Fruit fly (Drosophila melanogaster) whole organism, embryonic: Measurements from ENCODE around the gene Nup43.

ENCODE experiments used
- Asciz ChIP-seq: fragments of 200-800 bp; sonication (Bioruptor generic); optimal IDR thresholded peaks from 2 replicates; lab custom pipeline; 2017; ENCODE audit warnings: missing biosample characterization, mild to moderate bottlenecking, missing genetic modification characterization, missing genetic modification reagents
- CG10979 ChIP-seq: fragments of 200-800 bp; sonication (Bioruptor generic); optimal IDR thresholded peaks from 2 replicates; lab custom pipeline; 2018; ENCODE audit warnings: missing biosample characterization, mild to moderate bottlenecking, missing genetic modification characterization, moderate library complexity
- CG11398 ChIP-seq: fragments of 200-800 bp; sonication (Bioruptor generic); optimal IDR thresholded peaks from 2 replicates; lab custom pipeline; 2016; ENCODE audit warnings: missing biosample characterization, missing genetic modification characterization
- CG12236 ChIP-seq: fragments of 200-800 bp; sonication (Bioruptor generic); optimal IDR thresholded peaks from 2 replicates; lab custom pipeline; 2016; ENCODE audit warnings: missing biosample characterization, missing genetic modification characterization
- CG13624 ChIP-seq: fragments of 200-800 bp; sonication (Bioruptor generic); optimal IDR thresholded peaks from 2 replicates; lab custom pipeline; 2016; ENCODE audit warnings: missing biosample characterization, missing genetic modification characterization
- CG13894 ChIP-seq: fragments of 200-800 bp; sonication (Bioruptor generic); optimal IDR thresholded peaks from 3 replicates; lab custom pipeline; 2018; ENCODE audit warnings: missing biosample characterization, mild to moderate bottlenecking, missing genetic modification characterization, moderate library complexity
- CG14860 ChIP-seq: fragments of 200-800 bp; sonication (Bioruptor generic); IDR thresholded peaks from 3 replicates; pipeline ENCODE4 v1.3.6; 2022; ENCODE audit warnings: missing biosample characterization, missing genetic modification characterization; ENCODE audit not compliant: partially characterized antibody
- CG1602 ChIP-seq: fragments of 200-800 bp; sonication (Bioruptor generic); optimal IDR thresholded peaks from 3 replicates; lab custom pipeline; 2016; ENCODE audit warnings: missing biosample characterization, missing genetic modification characterization
- CG16813 ChIP-seq: fragments of 200-800 bp; sonication (Bioruptor generic); IDR thresholded peaks from 3 replicates; pipeline ENCODE4 v1.3.6; 2022; ENCODE audit warnings: missing biosample characterization, missing genetic modification characterization; ENCODE audit not compliant: partially characterized antibody
- CG17568 ChIP-seq: fragments of 200-800 bp; sonication (Bioruptor generic); optimal IDR thresholded peaks from 2 replicates; lab custom pipeline; 2018; ENCODE audit warnings: missing biosample characterization, mild to moderate bottlenecking, missing genetic modification characterization, moderate library complexity
- CG17612 ChIP-seq: fragments of 200-800 bp; sonication (Bioruptor generic); IDR thresholded peaks from 2 replicates; pipeline ENCODE4 v1.3.6; 2022; ENCODE audit warnings: missing biosample characterization, missing genetic modification characterization
- CG17912 ChIP-seq: fragments of 200-800 bp; sonication (Bioruptor generic); optimal IDR thresholded peaks from 2 replicates; lab custom pipeline; 2018; ENCODE audit warnings: missing biosample characterization, mild to moderate bottlenecking, missing genetic modification characterization
- CG3281 ChIP-seq: fragments of 200-800 bp; sonication (Bioruptor generic); optimal IDR thresholded peaks from 3 replicates; lab custom pipeline; 2017; ENCODE audit warnings: missing biosample characterization, mild to moderate bottlenecking, missing genetic modification characterization
- CG33557 ChIP-seq: fragments of 200-800 bp; sonication (Bioruptor generic); optimal IDR thresholded peaks from 2 replicates; lab custom pipeline; 2019; ENCODE audit warnings: missing biosample characterization, mild to moderate bottlenecking, missing genetic modification characterization, moderate library complexity
- CG3838 ChIP-seq: fragments of 200-800 bp; sonication (Bioruptor generic); optimal IDR thresholded peaks from 3 replicates; lab custom pipeline; 2016; ENCODE audit warnings: missing biosample characterization, missing genetic modification characterization
- CG43689 ChIP-seq: fragments of 200-800 bp; sonication (Bioruptor generic); IDR thresholded peaks from 2 replicates; pipeline ENCODE4 v1.3.6; 2022; ENCODE audit warnings: missing biosample characterization, missing genetic modification characterization
- CG4404 ChIP-seq: fragments of 200-800 bp; sonication (Bioruptor generic); IDR thresholded peaks from 2 replicates; pipeline ENCODE4 v1.3.6; 2022; ENCODE audit warnings: missing biosample characterization, missing genetic modification characterization
- CG4424 ChIP-seq: fragments of 200-800 bp; sonication (Bioruptor generic); optimal IDR thresholded peaks from 3 replicates; lab custom pipeline; 2016; ENCODE audit warnings: missing biosample characterization, missing genetic modification characterization
- CG6175 ChIP-seq: fragments of 200-800 bp; sonication (Bioruptor generic); IDR thresholded peaks from 3 replicates; pipeline ENCODE4 v1.3.6; 2022; ENCODE audit warnings: missing biosample characterization, missing genetic modification characterization
- CG8924 ChIP-seq: fragments of 200-800 bp; optimal IDR thresholded peaks from 3 replicates; lab custom pipeline; 2019; ENCODE audit warnings: missing biosample characterization, mild to moderate bottlenecking, missing genetic modification characterization, moderate library complexity
- CG9876 ChIP-seq: fragments of 200-800 bp; sonication (Bioruptor generic); optimal IDR thresholded peaks from 2 replicates; lab custom pipeline; 2016; ENCODE audit warnings: missing biosample characterization, missing genetic modification characterization
- Chrac-16 ChIP-seq: fragments of 200-800 bp; sonication (Bioruptor generic); optimal IDR thresholded peaks from 3 replicates; lab custom pipeline; 2016; ENCODE audit warnings: missing biosample characterization, missing genetic modification characterization
- Dfd ChIP-seq, 2 experiments: fragments of >200 bp; optimal IDR thresholded peaks; 2 replicates each; lab custom pipeline; 2017; ENCODE audit warnings: missing biosample characterization in 2 of 2, missing genetic modification characterization in 2 of 2
- Dip3 ChIP-seq: fragments of 200-800 bp; sonication (Bioruptor generic); optimal IDR thresholded peaks from 3 replicates; lab custom pipeline; 2016; ENCODE audit warnings: missing biosample characterization, missing genetic modification characterization
- Dll ChIP-seq: fragments of 200-800 bp; sonication (Bioruptor generic); IDR thresholded peaks from 4 replicates; pipeline ENCODE4 v1.3.6; 2022; ENCODE audit warnings: missing biosample characterization, missing genetic modification characterization; ENCODE audit not compliant: partially characterized antibody
- Ets65A ChIP-seq: fragments of 200-800 bp; sonication (Bioruptor generic); peaks from one replicate; lab custom pipeline; 2016; ENCODE audit warnings: missing biosample characterization, missing genetic modification characterization
- HLH4C ChIP-seq: fragments of 200-800 bp; sonication (Bioruptor generic); IDR thresholded peaks from 3 replicates; pipeline ENCODE4 v1.3.6; 2022; ENCODE audit warnings: missing biosample characterization, missing genetic modification characterization; ENCODE audit not compliant: partially characterized antibody
- Hand ChIP-seq: fragments of 200-800 bp; sonication (Bioruptor generic); optimal IDR thresholded peaks from 2 replicates; lab custom pipeline; 2017; ENCODE audit warnings: mild to moderate bottlenecking, missing biosample characterization, missing genetic modification reagents, missing genetic modification characterization
- Hmr ChIP-seq: fragments of 200-800 bp; sonication (Bioruptor generic); optimal IDR thresholded peaks from 3 replicates; lab custom pipeline; 2017; ENCODE audit warnings: mild to moderate bottlenecking, missing biosample characterization, missing genetic modification reagents, missing genetic modification characterization
- Hr39 ChIP-seq: fragments of >200 bp; optimal IDR thresholded peaks from 2 replicates; lab custom pipeline; 2017
- MBD-R2 ChIP-seq: fragments of 200-800 bp; sonication (Bioruptor generic); IDR thresholded peaks from 2 replicates; pipeline ENCODE4 v1.3.6; 2022; ENCODE audit warnings: missing biosample characterization, missing genetic modification characterization
- Meics ChIP-seq: fragments of 200-800 bp; sonication (Bioruptor generic); optimal IDR thresholded peaks from 2 replicates; lab custom pipeline; 2017; ENCODE audit warnings: missing biosample characterization, mild to moderate bottlenecking, missing genetic modification characterization
- Nf-YA ChIP-seq: fragments of 200-800 bp; sonication (Bioruptor generic); IDR thresholded peaks from 2 replicates; pipeline ENCODE4 v1.3.6; 2022; ENCODE audit warnings: missing biosample characterization, missing genetic modification characterization
- Tbp ChIP-seq: fragments of >200 bp; optimal IDR thresholded peaks from 2 replicates; lab custom pipeline; 2018; ENCODE audit warnings: missing biosample characterization, missing genetic modification characterization
- Trl ChIP-seq, 3 experiments: fragments of >200 bp in 2 of 3; fragments of 200-800 bp in 1 of 3; sonication (Bioruptor generic) in 1 of 3; optimal IDR thresholded peaks; 2 replicates in 1 of 3; 3 replicates in 2 of 3; lab custom pipeline; 2016 to 2017; ENCODE audit warnings: missing biosample characterization in 1 of 3, missing genetic modification characterization in 1 of 3
- ara ChIP-seq: fragments of 200-800 bp; sonication (Bioruptor generic); IDR thresholded peaks from 2 replicates; pipeline ENCODE4 v1.3.6; 2022; ENCODE audit warnings: missing biosample characterization, missing genetic modification characterization
- br ChIP-seq: fragments of >200 bp; optimal IDR thresholded peaks from 2 replicates; lab custom pipeline; 2017
- cg ChIP-seq: fragments of 200-800 bp; sonication (Bioruptor generic); optimal IDR thresholded peaks from 3 replicates; lab custom pipeline; 2019; ENCODE audit warnings: missing biosample characterization, mild to moderate bottlenecking, missing genetic modification characterization, moderate library complexity
- ems ChIP-seq: fragments of 200-800 bp; sonication (Bioruptor generic); optimal IDR thresholded peaks from 3 replicates; lab custom pipeline; 2016; ENCODE audit warnings: missing biosample characterization, missing genetic modification characterization
- hbn ChIP-seq: fragments of 200-800 bp; sonication (Bioruptor generic); IDR thresholded peaks from 2 replicates; pipeline ENCODE4 v1.3.6; 2022; ENCODE audit warnings: missing biosample characterization, missing genetic modification characterization; ENCODE audit not compliant: partially characterized antibody
- luna ChIP-seq: fragments of 200-800 bp; sonication (Bioruptor generic); optimal IDR thresholded peaks from 2 replicates; lab custom pipeline; 2016; ENCODE audit warnings: missing biosample characterization, missing genetic modification characterization
- mam ChIP-seq: fragments of 200-800 bp; sonication (Bioruptor generic); optimal IDR thresholded peaks from 3 replicates; lab custom pipeline; 2016; ENCODE audit warnings: missing biosample characterization, missing genetic modification characterization
- nerfin-1 ChIP-seq: fragments of 200-800 bp; sonication (Bioruptor generic); optimal IDR thresholded peaks from 3 replicates; lab custom pipeline; 2019; ENCODE audit warnings: missing biosample characterization, mild to moderate bottlenecking, missing genetic modification characterization, moderate library complexity
- org-1 ChIP-seq: fragments of 200-800 bp; sonication (Bioruptor generic); optimal IDR thresholded peaks from 2 replicates; lab custom pipeline; 2017; ENCODE audit warnings: missing biosample characterization, missing genetic modification characterization
- pb ChIP-seq: fragments of 200-800 bp; sonication (Bioruptor generic); optimal IDR thresholded peaks from 3 replicates; lab custom pipeline; 2016; ENCODE audit warnings: missing biosample characterization, missing genetic modification characterization
- phol ChIP-seq: fragments of 200-800 bp; sonication (Bioruptor generic); optimal IDR thresholded peaks from 3 replicates; lab custom pipeline; 2018; ENCODE audit warnings: missing biosample characterization, mild to moderate bottlenecking, missing genetic modification characterization, moderate library complexity
- sima ChIP-seq: fragments of 200-800 bp; sonication (Bioruptor generic); optimal IDR thresholded peaks from 2 replicates; lab custom pipeline; 2016; ENCODE audit warnings: missing biosample characterization, missing genetic modification characterization
- tgo ChIP-seq: fragments of 200-800 bp; sonication (Bioruptor generic); IDR thresholded peaks from 3 replicates; pipeline ENCODE4 v1.3.6; 2022; ENCODE audit warnings: missing biosample characterization, missing genetic modification characterization
- tll ChIP-seq, 2 experiments: fragments of 200-800 bp in 1 of 2; fragments of >200 bp in 1 of 2; sonication (Bioruptor generic) in 1 of 2; optimal IDR thresholded peaks; 2 replicates each; lab custom pipeline; 2017 to 2019; ENCODE audit warnings: missing biosample characterization in 2 of 2, missing genetic modification characterization in 2 of 2, mild to moderate bottlenecking in 1 of 2, moderate library complexity in 1 of 2
- zfh2 ChIP-seq: fragments of 200-800 bp; sonication (Bioruptor generic); optimal IDR thresholded peaks from 2 replicates; lab custom pipeline; 2016; ENCODE audit warnings: missing biosample characterization, missing genetic modification characterization

Gene Nup43

DNA sequence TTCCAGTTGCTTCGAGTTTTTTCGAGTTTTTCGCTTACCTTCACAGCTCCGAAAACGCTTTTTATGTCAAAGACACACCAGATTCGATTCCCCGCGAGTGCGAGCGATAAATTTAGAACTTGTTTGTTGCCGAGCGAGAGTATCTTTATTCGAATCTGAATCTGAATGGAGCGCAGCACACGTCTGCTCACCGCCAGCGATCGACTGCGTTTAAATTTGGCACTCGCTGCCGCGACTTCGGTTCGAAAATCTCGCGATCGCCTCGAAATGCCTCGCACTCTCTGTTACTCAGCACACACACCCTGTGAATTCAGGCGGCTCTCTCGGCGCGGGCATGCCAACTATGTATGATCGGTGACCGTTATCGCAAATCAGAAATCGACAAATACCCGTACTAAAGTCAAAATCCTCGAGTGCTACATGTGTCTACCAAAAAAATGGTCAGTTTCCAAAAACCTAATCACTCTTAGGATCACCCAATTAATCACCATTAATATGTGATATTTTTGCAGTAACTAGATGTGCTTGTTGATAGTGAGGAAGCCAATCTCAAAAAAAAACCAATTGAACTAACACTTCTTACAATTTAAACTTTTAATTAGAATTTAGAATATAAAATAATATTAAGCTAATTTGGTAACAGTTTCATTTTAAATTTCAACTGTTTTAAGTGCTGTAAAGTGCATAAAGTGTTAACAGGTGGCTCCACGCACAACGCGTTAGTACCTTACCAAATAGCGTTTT is 32.7 kb downstream of the Nup43 start, which contains the start of gene Vha100-2 (continued):
- TF ChIP-seq CG17612 (GFP tag; lab: Robert Waterston, UW), result no peak
- peak; percentile 22 for TF ChIP-seq mam (GFP tag; lab: Kevin White, UChicago)
- TF ChIP-seq CG43689 (GFP tag; lab: Robert Waterston, UW), result peak; percentile 33; the same call in 1 of the 2 replicates
- no peak for TF ChIP-seq Dip3
- TF ChIP-seq Ets65A (GFP tag; lab: Kevin White, UChicago), result no peak
- TF ChIP-seq pb (GFP tag; lab: Kevin White, UChicago), result no peak
- no peak for TF ChIP-seq luna (GFP tag; lab: Kevin White, UChicago)
- no peak for TF ChIP-seq br (lab: Kevin White, UChicago)
- no peak for TF ChIP-seq CG17568 (GFP tag; lab: Kevin White, UChicago)
- TF ChIP-seq Tbp (GFP tag; lab: Kevin White, UChicago), result no peak
- no peak for TF ChIP-seq Nf-YA (GFP tag; lab: Robert Waterston, UW)
- no peak for TF ChIP-seq CG13624
- peak; percentile 44 for TF ChIP-seq CG13894 (tag; lab: Kevin White, UChicago)
- TF ChIP-seq tll (GFP tag; optimal IDR thresholded peaks at IDR 0.05; lab: Kevin White, UChicago), result peak in 1 of 2 experiments; percentile 4
- TF ChIP-seq Trl (optimal IDR thresholded peaks at IDR 0.05; lab: Kevin White, UChicago), result peak in 1 of 2 experiments; percentile 77
- peak; percentile 4 for TF ChIP-seq Trl (GFP tag; optimal IDR thresholded peaks at IDR 0.05; lab: Kevin White, UChicago)
- no peak for TF ChIP-seq Dll (GFP tag; lab: Robert Waterston, UW)
- TF ChIP-seq hbn (GFP tag; lab: Robert Waterston, UW), result no peak
- TF ChIP-seq CG6175 (GFP tag; lab: Robert Waterston, UW), result peak; percentile 44; the same call in 1 of the 3 replicates
- no peak for TF ChIP-seq CG16813
- peak; percentile 55 for TF ChIP-seq phol (tag; lab: Kevin White, UChicago)
- TF ChIP-seq CG3281 (GFP tag; lab: Kevin White, UChicago), result peak; percentile 26
- no peak for TF ChIP-seq CG10979 (tag; lab: Kevin White, UChicago)
- TF ChIP-seq ara (GFP tag; lab: Robert Waterston, UW), result no peak
- peak; percentile 23 for TF ChIP-seq CG4424 (GFP tag; lab: Kevin White, UChicago)
- no peak for TF ChIP-seq Chrac-16 (GFP tag; lab: Kevin White, UChicago)
- TF ChIP-seq CG9876 (GFP tag; lab: Kevin White, UChicago), result no peak
- TF ChIP-seq Asciz (GFP tag; lab: Kevin White, UChicago), result no peak
- TF ChIP-seq org-1, result no peak
- TF ChIP-seq tgo (GFP tag; lab: Robert Waterston, UW), result peak; percentile 24; the same call in 1 of the 3 replicates
- no peak for TF ChIP-seq CG33557 (GFP tag; lab: Kevin White, UChicago)
- no peak for TF ChIP-seq ems (GFP tag; lab: Kevin White, UChicago)
- TF ChIP-seq Hr39, result no peak
- TF ChIP-seq cg (GFP tag; lab: Kevin White, UChicago), result no peak
- TF ChIP-seq CG3838, result no peak
- TF ChIP-seq MBD-R2 (GFP tag; lab: Robert Waterston, UW), result no peak
- TF ChIP-seq CG12236 (GFP tag; lab: Kevin White, UChicago), result no peak
- TF ChIP-seq HLH4C (GFP tag; lab: Robert Waterston, UW), result no peak
- TF ChIP-seq Hand (GFP tag; lab: Kevin White, UChicago), result peak; percentile 35
- TF ChIP-seq zfh2 (GFP tag; lab: Kevin White, UChicago), result no peak
- TF ChIP-seq CG14860 (GFP tag; lab: Robert Waterston, UW), result peak; percentile 41; the same call in 1 of the 3 replicates
- no peak for TF ChIP-seq Dfd (GFP tag; optimal IDR thresholded peaks at IDR 0.05; lab: Kevin White, UChicago)
- peak; percentile 16 for TF ChIP-seq CG8924 (tag; lab: Kevin White, UChicago)
- no peak for TF ChIP-seq CG1602 (GFP tag; lab: Kevin White, UChicago)
- no peak for TF ChIP-seq CG4404 (GFP tag; lab: Robert Waterston, UW)
- no peak for TF ChIP-seq CG11398 (GFP tag; lab: Kevin White, UChicago)
- no peak for TF ChIP-seq CG17912 (GFP tag; lab: Kevin White, UChicago)
- no peak for TF ChIP-seq sima
- TF ChIP-seq Hmr, result peak; percentile 45
- TF ChIP-seq nerfin-1, result no peak
- TF ChIP-seq Meics (GFP tag; lab: Kevin White, UChicago), result peak; percentile 41
